Fruit fly (Drosophila melanogaster): ENCODE measurements around the gene Tat.
A peak's percentile ranks its signal among the peaks of the same experiment; 100 is the strongest.

Tat gene

DNA sequence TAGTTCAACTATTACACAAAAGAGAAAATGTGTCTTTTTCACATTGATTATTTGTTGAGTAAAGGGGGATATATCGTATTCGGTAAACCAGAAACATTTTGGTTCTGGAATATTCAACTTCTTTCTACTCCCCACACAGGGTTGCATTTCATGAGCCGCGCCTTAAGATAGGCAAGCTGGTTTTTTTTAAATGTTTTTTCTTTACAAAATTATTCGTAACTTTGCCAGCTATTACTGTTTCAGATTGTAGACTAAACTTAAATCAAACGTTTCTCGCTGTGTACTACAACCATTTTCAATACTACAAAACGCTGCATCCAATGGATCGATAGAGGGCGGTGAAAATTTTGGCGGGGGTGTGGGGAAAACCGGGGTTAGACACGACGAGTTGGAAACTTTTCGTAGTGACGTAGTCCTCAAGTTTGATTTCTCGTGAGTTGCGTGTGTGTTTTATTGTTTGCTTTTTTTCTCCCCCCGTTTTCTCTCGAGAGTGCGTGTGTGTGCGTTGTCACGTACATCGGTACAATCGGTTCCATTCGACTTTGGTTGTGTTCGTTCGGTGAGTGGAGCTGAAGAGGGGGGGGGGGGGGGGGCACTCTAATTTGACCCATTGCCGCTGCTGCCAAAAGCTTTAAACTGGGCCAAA lies 47.4 kb upstream of the Tat start (continued):
- no peak for TF ChIP-seq CG18764 (GFP tag; optimal IDR thresholded peaks at IDR 0.05)
- no peak for TF ChIP-seq inv (GFP tag; IDR thresholded peaks at IDR 0.05; ENCODE audit: partially characterized antibody)
- TF ChIP-seq Kr (GFP tag; optimal IDR thresholded peaks at IDR 0.05): no peak
- peak; percentile 25 for TF ChIP-seq CG16863 (GFP tag; optimal IDR thresholded peaks at IDR 0.05)
- TF ChIP-seq oc (tag; optimal IDR thresholded peaks at IDR 0.05): no peak
- TF ChIP-seq lilli (GFP tag; optimal IDR thresholded peaks at IDR 0.05): peak; percentile 32
- TF ChIP-seq CG12769 (tag; optimal IDR thresholded peaks at IDR 0.05): peak; percentile 26
- TF ChIP-seq CG10267 (tag; optimal IDR thresholded peaks at IDR 0.05): peak; percentile 6
- no peak for TF ChIP-seq CG8944 (GFP tag; optimal IDR thresholded peaks at IDR 0.05)
- TF ChIP-seq C15 (GFP tag; IDR thresholded peaks at IDR 0.05): no peak
- TF ChIP-seq hkb (optimal IDR thresholded peaks at IDR 0.05): no peak
- peak; percentile 19; the same call in 1 of the 2 replicates for TF ChIP-seq hkb (GFP tag; IDR thresholded peaks at IDR 0.05)
- TF ChIP-seq ranshi (GFP tag; IDR thresholded peaks at IDR 0.05): no peak
- no peak for TF ChIP-seq CG11723 (GFP tag; optimal IDR thresholded peaks at IDR 0.05)
- TF ChIP-seq cg (GFP tag; optimal IDR thresholded peaks at IDR 0.05): peak; percentile 64
- TF ChIP-seq Drgx (GFP tag; IDR thresholded peaks at IDR 0.05): peak; percentile 43
- TF ChIP-seq insv (GFP tag; optimal IDR thresholded peaks at IDR 0.05): no peak
- no peak for TF ChIP-seq da (GFP tag; optimal IDR thresholded peaks at IDR 0.05)
- no peak for TF ChIP-seq Bgb (GFP tag; IDR thresholded peaks at IDR 0.05; ENCODE audit: partially characterized antibody)
- TF ChIP-seq pita (GFP tag; optimal IDR thresholded peaks at IDR 0.05): no peak
- TF ChIP-seq HLHmδ (GFP tag; optimal IDR thresholded peaks at IDR 0.05): no peak
- TF ChIP-seq hth (optimal IDR thresholded peaks at IDR 0.05): no peak
- TF ChIP-seq Hey (tag; optimal IDR thresholded peaks at IDR 0.05): no peak
- peak; percentile 46 for TF ChIP-seq CG7839 (tag; optimal IDR thresholded peaks at IDR 0.05)
- TF ChIP-seq lab (GFP tag; optimal IDR thresholded peaks at IDR 0.05): peak; percentile 12
- TF ChIP-seq exex (tag; optimal IDR thresholded peaks at IDR 0.05): no peak
- peak; percentile 36; the same call in 1 of the 3 replicates for TF ChIP-seq Optix (GFP tag; IDR thresholded peaks at IDR 0.05)
- TF ChIP-seq tup (GFP tag; optimal IDR thresholded peaks at IDR 0.05): no peak
- TF ChIP-seq H2.0 (GFP tag; IDR thresholded peaks at IDR 0.05): no peak
- no peak for TF ChIP-seq sqz (GFP tag; optimal IDR thresholded peaks at IDR 0.05)
- TF ChIP-seq ken (GFP tag; IDR thresholded peaks at IDR 0.05): no peak
- TF ChIP-seq HmgZ (tag; optimal IDR thresholded peaks at IDR 0.05): no peak
- no peak for TF ChIP-seq TFAM (GFP tag; optimal IDR thresholded peaks at IDR 0.05)
- TF ChIP-seq CG18011 (GFP tag; optimal IDR thresholded peaks at IDR 0.05): no peak
- no peak for TF ChIP-seq CG33557 (GFP tag; optimal IDR thresholded peaks at IDR 0.05)
- TF ChIP-seq CG3838 (GFP tag; optimal IDR thresholded peaks at IDR 0.05): no peak
- TF ChIP-seq cwo (GFP tag; optimal IDR thresholded peaks at IDR 0.05): no peak
- no peak for TF ChIP-seq pnt (GFP tag; optimal IDR thresholded peaks at IDR 0.05)
- TF ChIP-seq fd64A (GFP tag; optimal IDR thresholded peaks at IDR 0.05): no peak
- no peak for TF ChIP-seq CG14667 (GFP tag; IDR thresholded peaks at IDR 0.05)
- TF ChIP-seq Chrac-16 (GFP tag; optimal IDR thresholded peaks at IDR 0.05): no peak
- peak; percentile 55 for TF ChIP-seq stwl (tag; optimal IDR thresholded peaks at IDR 0.05)
- TF ChIP-seq Gsc (GFP tag; IDR thresholded peaks at IDR 0.05): no peak
- no peak for TF ChIP-seq ro (GFP tag; IDR thresholded peaks at IDR 0.05)
- peak; percentile 44 for TF ChIP-seq CG2712 (tag; optimal IDR thresholded peaks at IDR 0.05)
- TF ChIP-seq kni (GFP tag; optimal IDR thresholded peaks at IDR 0.05): no peak
- no peak for TF ChIP-seq Elba2 (GFP tag; optimal IDR thresholded peaks at IDR 0.05)
- TF ChIP-seq nau (GFP tag; optimal IDR thresholded peaks at IDR 0.05): no peak
- peak; percentile 18 for TF ChIP-seq CG2202 (tag; optimal IDR thresholded peaks at IDR 0.05)
- TF ChIP-seq Ravus (GFP tag; IDR thresholded peaks at IDR 0.05): no peak
- TF ChIP-seq ATbp (GFP tag; optimal IDR thresholded peaks at IDR 0.05): no peak

Data from whole organism, embryonic.